Fruit fly (Drosophila melanogaster): ENCODE data around the gene CG46244.
A peak's percentile ranks its signal among the peaks of the same experiment; 100 is the strongest.

- TF ChIP-seq CG7101 (tag; optimal IDR thresholded peaks at IDR 0.05): peak; percentile 24
- no peak for TF ChIP-seq CG33017 (tag; optimal IDR thresholded peaks at IDR 0.05)
- no peak for TF ChIP-seq toe (GFP tag; optimal IDR thresholded peaks at IDR 0.05)
- no peak for TF ChIP-seq CG11617 (GFP tag; optimal IDR thresholded peaks at IDR 0.05)
- no peak for TF ChIP-seq cnc (optimal IDR thresholded peaks at IDR 0.05)
- TF ChIP-seq cic (GFP tag; optimal IDR thresholded peaks at IDR 0.05): no peak
- no peak for TF ChIP-seq kay (GFP tag; ENCODE audit: borderline replicate concordance)
- peak; percentile 31 for TF ChIP-seq CG7045 (GFP tag; optimal IDR thresholded peaks at IDR 0.05)
- TF ChIP-seq CG1620 (GFP tag; optimal IDR thresholded peaks at IDR 0.05): no peak
- peak; percentile 81 for TF ChIP-seq pad (GFP tag; optimal IDR thresholded peaks at IDR 0.05)
- no peak for TF ChIP-seq Hr96 (GFP tag; optimal IDR thresholded peaks at IDR 0.05)
- no peak for TF ChIP-seq CG12768 (GFP tag; optimal IDR thresholded peaks at IDR 0.05)
- TF ChIP-seq Clk (GFP tag; optimal IDR thresholded peaks at IDR 0.05): no peak
Measured at dm6 chr2L:19570806-19571254, 35.5 kb upstream of the CG46244 start.

All from whole organism, adult.